Fruit fly (Drosophila melanogaster): ENCODE data around the gene CG15370.

The CG15370 gene

dm6 chrX:9251212-9251877 lies 26.1 kb downstream of the CG15370 start (continued):
- TF ChIP-seq lmd (GFP tag; IDR thresholded peaks at IDR 0.05) (peak; percentile 29; the same call in 1 of the 2 replicates), slp2 (GFP tag; optimal IDR thresholded peaks at IDR 0.05) (no peak), zfh1 (GFP tag; IDR thresholded peaks at IDR 0.05) (peak; percentile 55; the same call in 2 of the 3 replicates), Nf-YC (tag; optimal IDR thresholded peaks at IDR 0.05) (no peak), CG11696 (GFP tag; IDR thresholded peaks at IDR 0.05) (peak; percentile 95), NK7.1 (GFP tag; optimal IDR thresholded peaks at IDR 0.05) (no peak), Xrp1 (GFP tag; IDR thresholded peaks at IDR 0.05) (peak; percentile 49; the same call in 1 of the 2 replicates), gem (tag; optimal IDR thresholded peaks at IDR 0.05) (peak; percentile 37), Sox100B (GFP tag; optimal IDR thresholded peaks at IDR 0.05) (peak; percentile 34), ttk (GFP tag; IDR thresholded peaks at IDR 0.05) (no peak), CG8290 (GFP tag; optimal IDR thresholded peaks at IDR 0.05) (no peak), CG8290 (tag; optimal IDR thresholded peaks at IDR 0.05) (peak in 1 of 2 experiments; percentile 45), grau (tag; optimal IDR thresholded peaks at IDR 0.05) (peak; percentile 25), CG30403 (GFP tag; optimal IDR thresholded peaks at IDR 0.05) (peak; percentile 38), CG6689 (GFP tag; IDR thresholded peaks at IDR 0.05) (peak; percentile 43; the same call in 1 of the 2 replicates), CG17186 (GFP tag; optimal IDR thresholded peaks at IDR 0.05) (no peak), odd (GFP tag; optimal IDR thresholded peaks at IDR 0.05) (no peak), CG31224 (GFP tag; IDR thresholded peaks at IDR 0.05) (no peak), btn (GFP tag; optimal IDR thresholded peaks at IDR 0.05) (peak; percentile 27), CG1233 (GFP tag; optimal IDR thresholded peaks at IDR 0.05) (peak; percentile 7), CG9215 (GFP tag; IDR thresholded peaks at IDR 0.05) (no peak), Camta (GFP tag; optimal IDR thresholded peaks at IDR 0.05) (peak; percentile 7), CG6765 (GFP tag; optimal IDR thresholded peaks at IDR 0.05) (no peak), lilli (GFP tag; optimal IDR thresholded peaks at IDR 0.05) (peak; percentile 25), crol (GFP tag; IDR thresholded peaks at IDR 0.05) (peak; percentile 84), shn (GFP tag; optimal IDR thresholded peaks at IDR 0.05) (no peak), Dp (GFP tag; optimal IDR thresholded peaks at IDR 0.05) (no peak), dpn (GFP tag; optimal IDR thresholded peaks at IDR 0.05) (peak in 1 of 2 experiments; percentile 24), Eip74EF (GFP tag; optimal IDR thresholded peaks at IDR 0.05) (peak in 1 of 2 experiments; percentile 93), ro (GFP tag; IDR thresholded peaks at IDR 0.05) (no peak), hkb (optimal IDR thresholded peaks at IDR 0.05) (no peak), hkb (GFP tag; IDR thresholded peaks at IDR 0.05) (0 out of 2 replicates have a peak, but pooled peaks have one; percentile 36), CG14441 (GFP tag; IDR thresholded peaks at IDR 0.05) (peak; percentile 52), dysf (GFP tag; IDR thresholded peaks at IDR 0.05) (0 out of 3 replicates have a peak, but pooled peaks have one; percentile 26), lbe (GFP tag; optimal IDR thresholded peaks at IDR 0.05) (peak; percentile 13), lola (GFP tag; optimal IDR thresholded peaks at IDR 0.05) (peak in 1 of 3 experiments; percentile 5), cad (GFP tag; optimal IDR thresholded peaks at IDR 0.05) (no peak), bigmax (GFP tag; optimal IDR thresholded peaks at IDR 0.05) (no peak), ci (GFP tag; IDR thresholded peaks at IDR 0.05) (peak; percentile 66; the same call in 2 of the 3 replicates), CG11504 (tag; optimal IDR thresholded peaks at IDR 0.05) (peak; percentile 36), sob (GFP tag; IDR thresholded peaks at IDR 0.05) (0 out of 2 replicates have a peak, but pooled peaks have one; percentile 33), org-1 (GFP tag; optimal IDR thresholded peaks at IDR 0.05) (peak; percentile 0), CG4820 (GFP tag; optimal IDR thresholded peaks at IDR 0.05) (no peak), CG17385 (GFP tag; optimal IDR thresholded peaks at IDR 0.05) (peak; percentile 4), nmo (GFP tag; optimal IDR thresholded peaks at IDR 0.05) (peak; percentile 27), CG4424 (GFP tag; optimal IDR thresholded peaks at IDR 0.05) (peak; percentile 7), CG9876 (GFP tag; optimal IDR thresholded peaks at IDR 0.05) (no peak), run (tag; optimal IDR thresholded peaks at IDR 0.05) (no peak), Optix (GFP tag; IDR thresholded peaks at IDR 0.05) (peak; percentile 37; the same call in 1 of the 3 replicates), ase (GFP tag; IDR thresholded peaks at IDR 0.05) (0 out of 3 replicates have a peak, but pooled peaks have one; percentile 41), dmrt11E (tag; optimal IDR thresholded peaks at IDR 0.05) (peak; percentile 7)
